Worm (Caenorhabditis elegans) whole organism, L1 larva: ENCODE results near the gene F02C9.2.

Source experiments
- fkh-10 ChIP-seq: sonication (generic microtip); optimal IDR thresholded peaks from 2 replicates; lab custom pipeline; 2017; ENCODE audit warnings: missing biosample characterization, missing genetic modification reagents, missing genetic modification characterization
- lin-13 ChIP-seq: fragments of 150-350 bp; optimal IDR thresholded peaks from 2 replicates; lab custom pipeline; 2014; ENCODE audit warnings: missing biosample characterization, missing genetic modification reagents, missing genetic modification characterization
- mab-9 ChIP-seq: fragments of 200-800 bp; sonication (Bioruptor generic); IDR thresholded peaks from 2 replicates; pipeline ENCODE4 v1.3.6; 2022; ENCODE audit warnings: missing genetic modification reagents, missing genetic modification characterization, missing compliant biosample characterization
- mep-1 ChIP-seq: fragments of 150-350 bp; optimal IDR thresholded peaks from 2 replicates; lab custom pipeline; 2014; ENCODE audit warnings: missing biosample characterization, missing genetic modification characterization
- snpc-4 ChIP-seq: fragments of 150-350 bp; optimal IDR thresholded peaks from 2 replicates; lab custom pipeline; 2014; ENCODE audit warnings: missing biosample characterization, missing genetic modification characterization
- ztf-11 ChIP-seq, 2 experiments: sonication (generic microtip); optimal IDR thresholded peaks; 2 replicates each; lab custom pipeline; 2016 to 2017; ENCODE audit warnings: missing genetic modification characterization in 2 of 2, missing biosample characterization in 1 of 2, missing compliant biosample characterization in 1 of 2

- TF ChIP-seq fkh-10 (GFP tag; lab: Kevin White, UChicago): no peak
- TF ChIP-seq ztf-11 (tag; optimal IDR thresholded peaks at IDR 0.05; lab: Kevin White, UChicago): no peak
- no peak for TF ChIP-seq lin-13 (GFP tag; lab: Kevin White, UChicago)
- TF ChIP-seq snpc-4 (tag; lab: Kevin White, UChicago): no peak
- no peak for TF ChIP-seq mab-9 (GFP tag; lab: Robert Waterston, UW)
- TF ChIP-seq mep-1 (tag; lab: Kevin White, UChicago): no peak
Observed at ce11 chrV:3122403-3122802, 11.1 kb upstream of the F02C9.2 start.
